Worm (Caenorhabditis elegans) whole organism, young adult: ENCODE data around the gene glb-10.

ENCODE experiments used
- B0035.1 ChIP-seq: sonication (generic microtip); optimal IDR thresholded peaks from 2 replicates; lab custom pipeline; 2016; ENCODE audit warnings: missing genetic modification characterization, mild to moderate bottlenecking, missing compliant biosample characterization, missing genotype, missing genetic modification reagents
- B0261.1 ChIP-seq: sonication (generic microtip); optimal IDR thresholded peaks from 2 replicates; lab custom pipeline; 2016; ENCODE audit warnings: mild to moderate bottlenecking, missing genetic modification characterization, moderate library complexity, missing compliant biosample characterization
- C17E4.6 ChIP-seq: fragments of 200-800 bp; sonication (Bioruptor generic); IDR thresholded peaks from 2 replicates; pipeline ENCODE4 v1.3.6; 2022; ENCODE audit warnings: missing genetic modification reagents, missing genetic modification characterization, missing compliant biosample characterization
- F10E7.11 ChIP-seq: sonication (generic microtip); optimal IDR thresholded peaks from 2 replicates; lab custom pipeline; 2017; ENCODE audit warnings: mild to moderate bottlenecking, missing genetic modification characterization, moderate library complexity, missing compliant biosample characterization
- F22D6.2 ChIP-seq: sonication (generic microtip); optimal IDR thresholded peaks from 2 replicates; lab custom pipeline; 2016; ENCODE audit warnings: mild to moderate bottlenecking, missing genetic modification characterization, missing compliant biosample characterization
- F23B12.7 ChIP-seq: sonication (generic microtip); optimal IDR thresholded peaks from 2 replicates; lab custom pipeline; 2017; ENCODE audit warnings: missing genetic modification characterization, mild to moderate bottlenecking, missing compliant biosample characterization, antibody characterized with exemption, moderate library complexity; ENCODE audit not compliant: insufficient read depth
- F33H1.4 ChIP-seq: fragments of 200-800 bp; sonication (Bioruptor generic); IDR thresholded peaks from 2 replicates; pipeline ENCODE4 v1.3.6; 2022; ENCODE audit warnings: missing genetic modification reagents, missing genetic modification characterization, missing compliant biosample characterization
- F49E8.2 ChIP-seq: sonication (generic microtip); optimal IDR thresholded peaks from 3 replicates; lab custom pipeline; 2017; ENCODE audit warnings: missing genetic modification characterization, mild to moderate bottlenecking, missing compliant biosample characterization, antibody characterized with exemption, moderate library complexity; ENCODE audit not compliant: insufficient read depth
- ZK185.1 ChIP-seq: sonication (generic microtip); optimal IDR thresholded peaks from 2 replicates; lab custom pipeline; 2016; ENCODE audit warnings: mild to moderate bottlenecking, missing genetic modification characterization, missing compliant biosample characterization; ENCODE audit not compliant: poor library complexity, severe bottlenecking
- ama-1 ChIP-seq, 3 experiments: fragments of 150-350 bp in 1 of 3; sonication (generic microtip) in 2 of 3; optimal IDR thresholded peaks; 2 replicates each; lab custom pipeline; 2014 to 2018; ENCODE audit warnings: missing biosample characterization in 2 of 3, missing genetic modification characterization in 2 of 3, missing genetic modification reagents in 2 of 3
- athp-1 ChIP-seq: sonication (generic microtip); optimal IDR thresholded peaks from 2 replicates; lab custom pipeline; 2017; ENCODE audit warnings: mild to moderate bottlenecking, missing genetic modification characterization, missing compliant biosample characterization
- attf-5 ChIP-seq: fragments of 200-800 bp; sonication (Bioruptor generic); optimal IDR thresholded peaks from 2 replicates; lab custom pipeline; 2018; ENCODE audit warnings: mild to moderate bottlenecking, missing genetic modification characterization, missing compliant biosample characterization
- bed-2 ChIP-seq: fragments of 200-800 bp; sonication (Bioruptor generic); IDR thresholded peaks from 2 replicates; pipeline ENCODE4 v1.3.6; 2022; ENCODE audit warnings: missing genetic modification reagents, missing genetic modification characterization, missing compliant biosample characterization
- cebp-1 ChIP-seq, 2 experiments: fragments of 200-800 bp in 1 of 2; sonication (Bioruptor generic) in 1 of 2; sonication (generic microtip) in 1 of 2; IDR thresholded peaks in 1 of 2; optimal IDR thresholded peaks in 1 of 2; 2 replicates each; pipeline versions ENCODE4 v1.3.6 to Lab custom; 2017 to 2022; ENCODE audit warnings: missing compliant biosample characterization in 2 of 2, missing genetic modification characterization in 2 of 2, mild to moderate bottlenecking in 1 of 2, missing genetic modification reagents in 1 of 2, moderate library complexity in 1 of 2
- cebp-2 ChIP-seq: fragments of 200-800 bp; sonication (Bioruptor generic); IDR thresholded peaks from 2 replicates; pipeline ENCODE4 v1.3.6; 2022; ENCODE audit warnings: missing genetic modification characterization, missing compliant biosample characterization
- ceh-58 ChIP-seq: fragments of 200-800 bp; sonication (Bioruptor generic); IDR thresholded peaks from 2 replicates; pipeline ENCODE4 v1.3.6; 2022; ENCODE audit warnings: missing genetic modification characterization, missing compliant biosample characterization
- die-1 ChIP-seq: sonication (generic microtip); optimal IDR thresholded peaks from 2 replicates; lab custom pipeline; 2016; ENCODE audit warnings: missing genotype, mild to moderate bottlenecking, missing genetic modification characterization, missing compliant biosample characterization
- egl-18 ChIP-seq: fragments of 200-800 bp; sonication (Bioruptor generic); IDR thresholded peaks from 2 replicates; pipeline ENCODE4 v1.3.6; 2022; ENCODE audit warnings: missing genetic modification reagents, missing genetic modification characterization, missing compliant biosample characterization
- hmg-1.2 ChIP-seq: fragments of 200-800 bp; sonication (Bioruptor generic); IDR thresholded peaks from 2 replicates; pipeline ENCODE4 v1.3.6; 2022; ENCODE audit warnings: missing genetic modification reagents, missing genetic modification characterization, missing compliant biosample characterization
- hsf-1 ChIP-seq: fragments of 200-800 bp; sonication (Bioruptor generic); IDR thresholded peaks from 2 replicates; pipeline ENCODE4 v1.3.6; 2022; ENCODE audit warnings: missing genetic modification reagents, missing genetic modification characterization, missing compliant biosample characterization
- lin-26 ChIP-seq: fragments of 200-800 bp; sonication (Bioruptor generic); IDR thresholded peaks from 2 replicates; pipeline ENCODE4 v1.3.6; 2022; ENCODE audit warnings: missing genetic modification reagents, missing genetic modification characterization, missing compliant biosample characterization
- lin-54 ChIP-seq: fragments of 200-800 bp; sonication (Bioruptor generic); optimal IDR thresholded peaks from 2 replicates; lab custom pipeline; 2018; ENCODE audit warnings: mild to moderate bottlenecking, missing genetic modification characterization, missing compliant biosample characterization
- lir-1 ChIP-seq: fragments of 200-800 bp; sonication (Bioruptor generic); conservative IDR thresholded peaks from 2 replicates; pipeline ENCODE4 v1.3.6; 2022; ENCODE audit warnings: missing genetic modification reagents, missing genetic modification characterization, missing compliant biosample characterization
- madf-6 ChIP-seq: fragments of 200-800 bp; sonication (Bioruptor generic); IDR thresholded peaks from 2 replicates; pipeline ENCODE4 v1.3.6; 2022; ENCODE audit warnings: missing genetic modification reagents, missing genetic modification characterization, missing compliant biosample characterization
- mes-4 ChIP-seq: sonication (generic microtip); optimal IDR thresholded peaks from 2 replicates; lab custom pipeline; 2016; ENCODE audit warnings: missing genotype, missing genetic modification characterization, missing compliant biosample characterization
- nhr-27 ChIP-seq: fragments of 200-800 bp; sonication (Bioruptor generic); optimal IDR thresholded peaks from 2 replicates; lab custom pipeline; 2018; ENCODE audit warnings: mild to moderate bottlenecking, missing genetic modification characterization, moderate library complexity, missing compliant biosample characterization
- pha-4 ChIP-seq: fragments of 150-350 bp; sonication (generic microtip); optimal IDR thresholded peaks from 2 replicates; lab custom pipeline; 2014; ENCODE audit warnings: missing biosample characterization, missing genetic modification reagents, missing genetic modification characterization
- rpc-1 ChIP-seq, 2 experiments: fragments of 150-350 bp in 1 of 2; sonication (generic microtip) in 1 of 2; optimal IDR thresholded peaks; 2 replicates each; lab custom pipeline; 2014 to 2018; ENCODE audit warnings: missing biosample characterization in 1 of 2, missing genetic modification characterization in 1 of 2, missing genetic modification reagents in 1 of 2, missing genotype in 1 of 2
- snpc-1.3 ChIP-seq: sonication (generic microtip); optimal IDR thresholded peaks from 2 replicates; lab custom pipeline; 2017; ENCODE audit warnings: missing genetic modification characterization, mild to moderate bottlenecking, missing compliant biosample characterization, antibody characterized with exemption, moderate library complexity, missing genotype, missing genetic modification reagents; ENCODE audit not compliant: insufficient read depth
- snpc-3.4 ChIP-seq: sonication (generic microtip); optimal IDR thresholded peaks from 2 replicates; lab custom pipeline; 2017; ENCODE audit warnings: missing genetic modification characterization, mild to moderate bottlenecking, missing compliant biosample characterization, antibody characterized with exemption, moderate library complexity, missing genotype, missing genetic modification reagents
- tbp1 ChIP-seq: fragments of 200-800 bp; sonication (Bioruptor generic); optimal IDR thresholded peaks from 2 replicates; lab custom pipeline; 2018; ENCODE audit warnings: mild to moderate bottlenecking, missing genetic modification characterization, missing compliant biosample characterization
- tlf-1 ChIP-seq: fragments of 200-800 bp; sonication (Bioruptor generic); optimal IDR thresholded peaks from 2 replicates; lab custom pipeline; 2018; ENCODE audit warnings: mild to moderate bottlenecking, missing genetic modification characterization, missing compliant biosample characterization
- zim-3 ChIP-seq: sonication (generic microtip); optimal IDR thresholded peaks from 2 replicates; lab custom pipeline; 2017; ENCODE audit warnings: mild to moderate bottlenecking, missing genetic modification characterization, moderate library complexity, missing compliant biosample characterization

Gene glb-10

DNA sequence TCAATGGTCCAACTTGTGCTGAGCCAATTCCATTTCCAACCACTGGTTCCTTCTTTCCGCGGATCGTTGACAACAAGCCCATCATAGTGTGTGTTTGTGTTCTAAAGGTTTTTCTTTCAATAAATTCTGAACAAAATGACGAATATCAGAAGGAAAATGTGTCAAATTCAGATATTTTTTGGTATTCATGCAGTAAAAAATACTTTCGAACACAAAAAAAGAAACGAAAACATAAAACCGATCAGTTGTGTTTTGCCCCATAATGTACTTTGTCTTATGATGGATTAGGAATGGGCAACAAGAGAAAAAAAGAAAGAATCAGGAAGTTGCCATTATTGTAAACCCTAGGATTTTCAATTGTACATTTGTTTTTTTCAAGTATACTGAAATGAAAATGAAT, at the start of gene glb-10:
Gene glb-10, minus strand, starts transcription at position 101 of the 400 bp plus-strand sequence.
- TF ChIP-seq egl-18 (GFP tag; lab: Robert Waterston, UW) (no peak), tbp1 (GFP tag; lab: Kevin White, UChicago) (no peak), cebp-2 (no peak), F33H1.4 (GFP tag; lab: Robert Waterston, UW) (no peak), lir-1 (GFP tag; lab: Robert Waterston, UW) (no peak), mes-4 (tag; lab: Kevin White, UChicago) (no peak), tlf-1 (no peak), cebp-1 (GFP tag; IDR thresholded peaks at IDR 0.05; lab: Robert Waterston, UW) (no peak), cebp-1 (tag; optimal IDR thresholded peaks at IDR 0.05; lab: Kevin White, UChicago) (no peak), snpc-3.4 (tag; lab: Kevin White, UChicago) (no peak), pha-4 (tag; lab: Kevin White, UChicago) (no peak), attf-5 (GFP tag; lab: Kevin White, UChicago) (no peak), F10E7.11 (tag; lab: Kevin White, UChicago) (no peak), zim-3 (tag; lab: Kevin White, UChicago) (no peak), bed-2 (no peak), F22D6.2 (no peak), nhr-27 (tag; lab: Kevin White, UChicago) (no peak), ZK185.1 (tag; lab: Kevin White, UChicago) (no peak)

DNA sequence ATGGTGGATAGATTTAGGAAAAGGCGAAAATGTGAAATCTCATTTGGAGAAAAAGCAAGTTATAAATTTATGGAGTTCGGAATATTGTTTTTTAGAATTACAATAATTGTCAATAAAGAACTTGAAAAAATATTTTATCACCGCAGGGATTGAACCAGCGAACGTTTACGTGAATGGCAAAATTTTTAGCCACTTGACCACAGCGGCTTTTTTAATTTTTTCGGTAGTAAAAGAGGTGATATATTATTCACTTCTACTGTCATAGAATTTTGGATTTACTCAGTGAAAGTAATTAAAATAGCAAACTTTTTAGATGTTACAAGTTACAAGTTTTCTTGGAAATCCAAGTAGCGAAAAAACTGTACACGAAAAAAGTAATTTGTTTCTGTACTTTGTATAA, 49.1 kb upstream of the glb-10 start:
- TF ChIP-seq madf-6 (peak; percentile 49; the same call in 1 of the 2 replicates), C17E4.6 (GFP tag; lab: Robert Waterston, UW) (no peak), B0261.1 (tag; lab: Kevin White, UChicago) (peak; percentile 52), die-1 (peak; percentile 25), B0035.1 (tag; lab: Kevin White, UChicago) (no peak), hmg-1.2 (GFP tag; lab: Robert Waterston, UW) (no peak), F49E8.2 (tag; lab: Kevin White, UChicago) (peak; percentile 35), lin-26 (peak; percentile 66), F23B12.7 (tag; lab: Kevin White, UChicago) (peak; percentile 54), lin-54 (GFP tag; lab: Kevin White, UChicago) (peak; percentile 37), snpc-1.3 (tag; lab: Kevin White, UChicago) (peak; percentile 28), ama-1 (optimal IDR thresholded peaks at IDR 0.05; lab: Kevin White, UChicago) (no peak), ama-1 (GFP tag; optimal IDR thresholded peaks at IDR 0.05; lab: Kevin White, UChicago) (no peak), ceh-58 (GFP tag; lab: Robert Waterston, UW) (0 out of 2 replicates have a peak, but pooled peaks have one; percentile 93), rpc-1 (optimal IDR thresholded peaks at IDR 0.05; lab: Kevin White, UChicago) (peak; percentile 56), rpc-1 (tag; optimal IDR thresholded peaks at IDR 0.05; lab: Kevin White, UChicago) (peak; percentile 78), athp-1 (tag; lab: Kevin White, UChicago) (peak; percentile 50), tbp1 (GFP tag; lab: Kevin White, UChicago) (peak; percentile 83), snpc-3.4 (tag; lab: Kevin White, UChicago) (peak; percentile 37), hsf-1 (GFP tag; lab: Robert Waterston, UW) (0 out of 2 replicates have a peak, but pooled peaks have one; percentile 30)
- TF ChIP-seq, all 124 proteins: peak for 14
